Fruit fly (Drosophila melanogaster) whole organism, embryonic: ENCODE data around the gene Zir.

ENCODE experiments used
- ATbp ChIP-seq: fragments of 200-800 bp; sonication (Bioruptor generic); optimal IDR thresholded peaks from 2 replicates; lab custom pipeline; 2017; ENCODE audit warnings: missing biosample characterization, mild to moderate bottlenecking, missing genetic modification characterization, missing genetic modification reagents
- BtbVII ChIP-seq: fragments of 200-800 bp; sonication (Bioruptor generic); optimal IDR thresholded peaks from 3 replicates; lab custom pipeline; 2017; ENCODE audit warnings: missing biosample characterization, mild to moderate bottlenecking, missing genetic modification characterization
- C15 ChIP-seq: fragments of 200-800 bp; sonication (Bioruptor generic); IDR thresholded peaks from 3 replicates; pipeline ENCODE4 v1.3.6; 2022; ENCODE audit warnings: missing biosample characterization, missing genetic modification characterization
- CG10147 ChIP-seq: fragments of 200-800 bp; sonication (Bioruptor generic); optimal IDR thresholded peaks from 2 replicates; lab custom pipeline; 2019; ENCODE audit warnings: missing biosample characterization, mild to moderate bottlenecking, missing genetic modification characterization, moderate library complexity
- CG12942 ChIP-seq: fragments of 200-800 bp; sonication (Bioruptor generic); optimal IDR thresholded peaks from 3 replicates; lab custom pipeline; 2016; ENCODE audit warnings: missing biosample characterization, missing genetic modification characterization
- CG13296 ChIP-seq: fragments of 200-800 bp; sonication (Bioruptor generic); optimal IDR thresholded peaks from 3 replicates; lab custom pipeline; 2018; ENCODE audit warnings: missing biosample characterization, mild to moderate bottlenecking, missing genetic modification characterization
- CG16779 ChIP-seq: fragments of 200-800 bp; sonication (Bioruptor generic); IDR thresholded peaks from 2 replicates; pipeline ENCODE4 v1.3.6; 2022; ENCODE audit warnings: missing biosample characterization, missing genetic modification characterization
- CG16813 ChIP-seq: fragments of 200-800 bp; sonication (Bioruptor generic); IDR thresholded peaks from 3 replicates; pipeline ENCODE4 v1.3.6; 2022; ENCODE audit warnings: missing biosample characterization, missing genetic modification characterization; ENCODE audit not compliant: partially characterized antibody
- CG2129 ChIP-seq: fragments of 200-800 bp; sonication (Bioruptor generic); IDR thresholded peaks from 2 replicates; pipeline ENCODE4 v1.3.6; 2022; ENCODE audit warnings: missing biosample characterization, missing genetic modification characterization; ENCODE audit not compliant: partially characterized antibody
- CG30431 ChIP-seq: fragments of 200-800 bp; sonication (Bioruptor generic); optimal IDR thresholded peaks from 2 replicates; lab custom pipeline; 2017; ENCODE audit warnings: missing biosample characterization, missing genetic modification characterization
- CG3065 ChIP-seq: fragments of 200-800 bp; sonication (Bioruptor generic); optimal IDR thresholded peaks from 2 replicates; lab custom pipeline; 2016; ENCODE audit warnings: missing biosample characterization, missing genetic modification characterization
- CG4404 ChIP-seq: fragments of 200-800 bp; sonication (Bioruptor generic); IDR thresholded peaks from 2 replicates; pipeline ENCODE4 v1.3.6; 2022; ENCODE audit warnings: missing biosample characterization, missing genetic modification characterization
- CG4617 ChIP-seq: fragments of 200-800 bp; sonication (Bioruptor generic); optimal IDR thresholded peaks from 3 replicates; lab custom pipeline; 2016; ENCODE audit warnings: missing biosample characterization, missing genetic modification characterization, borderline replicate concordance
- CG5180 ChIP-seq: fragments of 200-800 bp; sonication (Bioruptor generic); optimal IDR thresholded peaks from 3 replicates; lab custom pipeline; 2017; ENCODE audit warnings: missing biosample characterization, missing genetic modification characterization, mild to moderate bottlenecking, moderate library complexity, missing genetic modification reagents
- CG6813 ChIP-seq: fragments of 200-800 bp; sonication (Bioruptor generic); optimal IDR thresholded peaks from 2 replicates; lab custom pipeline; 2017; ENCODE audit warnings: missing biosample characterization, missing genetic modification characterization, mild to moderate bottlenecking, moderate library complexity, missing genetic modification reagents
- CG8290 ChIP-seq, 3 experiments: fragments of 200-800 bp; sonication (Bioruptor generic); optimal IDR thresholded peaks; 2 replicates each; lab custom pipeline; 2016 to 2019; ENCODE audit warnings: missing biosample characterization in 3 of 3, missing genetic modification characterization in 3 of 3, mild to moderate bottlenecking in 2 of 3, moderate library complexity in 1 of 3
- CG8478 ChIP-seq: fragments of >200 bp; optimal IDR thresholded peaks from 2 replicates; lab custom pipeline; 2018
- CG9437 ChIP-seq: fragments of 200-800 bp; sonication (Bioruptor generic); optimal IDR thresholded peaks from 2 replicates; lab custom pipeline; 2018; ENCODE audit warnings: missing biosample characterization, mild to moderate bottlenecking, missing genetic modification characterization
- CG9876 ChIP-seq: fragments of 200-800 bp; sonication (Bioruptor generic); optimal IDR thresholded peaks from 2 replicates; lab custom pipeline; 2016; ENCODE audit warnings: missing biosample characterization, missing genetic modification characterization
- CTCF ChIP-seq: fragments of 200-800 bp; sonication (Bioruptor generic); optimal IDR thresholded peaks from 2 replicates; lab custom pipeline; 2017; ENCODE audit warnings: missing biosample characterization, mild to moderate bottlenecking, missing genetic modification characterization, moderate library complexity
- Dbx ChIP-seq: fragments of 200-800 bp; sonication (Bioruptor generic); IDR thresholded peaks from 3 replicates; pipeline ENCODE4 v1.3.6; 2022; ENCODE audit warnings: missing biosample characterization, missing genetic modification characterization
- Dref ChIP-seq: fragments of 200-800 bp; sonication (Bioruptor generic); IDR thresholded peaks from 2 replicates; pipeline ENCODE4 v1.3.6; 2022; ENCODE audit warnings: missing biosample characterization, missing genetic modification characterization
- Ets97D ChIP-seq: fragments of 200-800 bp; sonication (Bioruptor generic); optimal IDR thresholded peaks from 3 replicates; lab custom pipeline; 2016; ENCODE audit warnings: missing biosample characterization, missing genetic modification characterization
- Gug ChIP-seq: fragments of 200-800 bp; sonication (Bioruptor generic); IDR thresholded peaks from 4 replicates; pipeline ENCODE4 v1.3.6; 2022; ENCODE audit warnings: missing biosample characterization, missing genetic modification characterization
- Hand ChIP-seq: fragments of 200-800 bp; sonication (Bioruptor generic); optimal IDR thresholded peaks from 2 replicates; lab custom pipeline; 2017; ENCODE audit warnings: mild to moderate bottlenecking, missing biosample characterization, missing genetic modification reagents, missing genetic modification characterization
- HmgD ChIP-seq: fragments of 200-800 bp; sonication (Bioruptor generic); optimal IDR thresholded peaks from 3 replicates; lab custom pipeline; 2016; ENCODE audit warnings: missing biosample characterization, missing genetic modification characterization
- Hmr ChIP-seq: fragments of 200-800 bp; sonication (Bioruptor generic); optimal IDR thresholded peaks from 3 replicates; lab custom pipeline; 2017; ENCODE audit warnings: mild to moderate bottlenecking, missing biosample characterization, missing genetic modification reagents, missing genetic modification characterization
- Hr51 ChIP-seq, 2 experiments: fragments of 200-800 bp; sonication (Bioruptor generic); optimal IDR thresholded peaks; 2 replicates in 1 of 2; 3 replicates in 1 of 2; lab custom pipeline; 2016 to 2018; ENCODE audit warnings: missing biosample characterization in 2 of 2, missing genetic modification characterization in 2 of 2, mild to moderate bottlenecking in 1 of 2, moderate library complexity in 1 of 2
- NFAT ChIP-seq: fragments of 200-800 bp; sonication (Bioruptor generic); IDR thresholded peaks from 2 replicates; pipeline ENCODE4 v1.3.6; 2022; ENCODE audit warnings: missing biosample characterization, missing genetic modification characterization
- NfI ChIP-seq: fragments of 200-800 bp; sonication (Bioruptor generic); optimal IDR thresholded peaks from 3 replicates; lab custom pipeline; 2018; ENCODE audit warnings: missing biosample characterization, mild to moderate bottlenecking, missing genetic modification characterization, moderate library complexity
- Pdp1 ChIP-seq, 2 experiments: fragments of 200-800 bp; sonication (Bioruptor generic); optimal IDR thresholded peaks; 3 replicates each; lab custom pipeline; 2016; ENCODE audit warnings: missing biosample characterization in 2 of 2, missing genetic modification characterization in 2 of 2, mild to moderate bottlenecking in 1 of 2, moderate library complexity in 1 of 2
- Xrp1 ChIP-seq: fragments of 200-800 bp; sonication (Bioruptor generic); IDR thresholded peaks from 2 replicates; pipeline ENCODE4 v1.3.6; 2022; ENCODE audit warnings: missing biosample characterization, missing genetic modification characterization
- abd-A ChIP-seq: fragments of 200-800 bp; sonication (Bioruptor generic); optimal IDR thresholded peaks from 3 replicates; lab custom pipeline; 2019; ENCODE audit warnings: missing biosample characterization, mild to moderate bottlenecking, missing genetic modification characterization, moderate library complexity
- ase ChIP-seq: fragments of 200-800 bp; sonication (Bioruptor generic); IDR thresholded peaks from 3 replicates; pipeline ENCODE4 v1.3.6; 2022; ENCODE audit warnings: missing biosample characterization, missing genetic modification characterization
- ash1 ChIP-seq: fragments of 200-800 bp; sonication (Bioruptor generic); optimal IDR thresholded peaks from 2 replicates; lab custom pipeline; 2018; ENCODE audit warnings: missing biosample characterization, mild to moderate bottlenecking, missing genetic modification characterization
- az2 ChIP-seq: fragments of 200-800 bp; sonication (Bioruptor generic); optimal IDR thresholded peaks from 3 replicates; lab custom pipeline; 2016; ENCODE audit warnings: missing biosample characterization, missing genetic modification characterization
- bsh ChIP-seq, 2 experiments: fragments of 200-800 bp; sonication (Bioruptor generic); optimal IDR thresholded peaks; 2 replicates each; lab custom pipeline; 2017 to 2018; ENCODE audit warnings: mild to moderate bottlenecking in 2 of 2, missing biosample characterization in 2 of 2, missing genetic modification characterization in 2 of 2, moderate library complexity in 1 of 2
- cg ChIP-seq: fragments of 200-800 bp; sonication (Bioruptor generic); optimal IDR thresholded peaks from 3 replicates; lab custom pipeline; 2019; ENCODE audit warnings: missing biosample characterization, mild to moderate bottlenecking, missing genetic modification characterization, moderate library complexity
- chm ChIP-seq: fragments of 200-800 bp; sonication (Bioruptor generic); IDR thresholded peaks from 2 replicates; pipeline ENCODE4 v1.3.6; 2022; ENCODE audit warnings: missing biosample characterization, missing genetic modification characterization
- dysf ChIP-seq: fragments of 200-800 bp; sonication (Bioruptor generic); IDR thresholded peaks from 3 replicates; pipeline ENCODE4 v1.3.6; 2022; ENCODE audit warnings: missing biosample characterization, missing genetic modification characterization
- ems ChIP-seq: fragments of 200-800 bp; sonication (Bioruptor generic); optimal IDR thresholded peaks from 3 replicates; lab custom pipeline; 2016; ENCODE audit warnings: missing biosample characterization, missing genetic modification characterization
- ind ChIP-seq: fragments of 200-800 bp; sonication (Bioruptor generic); optimal IDR thresholded peaks from 3 replicates; lab custom pipeline; 2016; ENCODE audit warnings: missing biosample characterization, missing genetic modification characterization
- kah ChIP-seq: fragments of 200-800 bp; sonication (Bioruptor generic); optimal IDR thresholded peaks from 2 replicates; lab custom pipeline; 2018; ENCODE audit warnings: missing biosample characterization, mild to moderate bottlenecking, missing genetic modification characterization
- ken ChIP-seq: fragments of 200-800 bp; sonication (Bioruptor generic); IDR thresholded peaks from 3 replicates; pipeline ENCODE4 v1.3.6; 2022; ENCODE audit warnings: missing biosample characterization, missing genetic modification characterization
- knrl ChIP-seq: fragments of 200-800 bp; sonication (Bioruptor generic); IDR thresholded peaks from 3 replicates; pipeline ENCODE4 v1.3.6; 2022; ENCODE audit warnings: missing biosample characterization, missing genetic modification characterization; ENCODE audit not compliant: partially characterized antibody
- lab ChIP-seq: fragments of 200-800 bp; sonication (Bioruptor generic); optimal IDR thresholded peaks from 3 replicates; lab custom pipeline; 2017; ENCODE audit warnings: missing biosample characterization, missing genetic modification characterization, mild to moderate bottlenecking, moderate library complexity, missing genetic modification reagents
- nom ChIP-seq: fragments of 200-800 bp; sonication (Bioruptor generic); optimal IDR thresholded peaks from 2 replicates; lab custom pipeline; 2017; ENCODE audit warnings: missing biosample characterization, missing genetic modification characterization, mild to moderate bottlenecking, moderate library complexity, missing genetic modification reagents
- row ChIP-seq: fragments of 200-800 bp; sonication (Bioruptor generic); IDR thresholded peaks from 3 replicates; pipeline ENCODE4 v1.3.6; 2022; ENCODE audit warnings: missing biosample characterization, missing genetic modification characterization
- slp2 ChIP-seq: fragments of 200-800 bp; sonication (Bioruptor generic); optimal IDR thresholded peaks from 2 replicates; lab custom pipeline; 2016; ENCODE audit warnings: missing biosample characterization, missing genetic modification characterization
- tgo ChIP-seq: fragments of 200-800 bp; sonication (Bioruptor generic); IDR thresholded peaks from 3 replicates; pipeline ENCODE4 v1.3.6; 2022; ENCODE audit warnings: missing biosample characterization, missing genetic modification characterization
- zfh1 ChIP-seq: fragments of 200-800 bp; sonication (Bioruptor generic); IDR thresholded peaks from 3 replicates; pipeline ENCODE4 v1.3.6; 2022; ENCODE audit warnings: missing biosample characterization, missing genetic modification characterization

The Zir gene

dm6 chr2L:138063-138462 lies 43.5 kb downstream of the Zir start (continued):
- TF ChIP-seq ase (GFP tag; lab: Robert Waterston, UW) (no peak), Dref (GFP tag; lab: Robert Waterston, UW) (no peak), Pdp1 (GFP tag; optimal IDR thresholded peaks at IDR 0.05; lab: Kevin White, UChicago) (no peak), C15 (GFP tag; lab: Robert Waterston, UW) (no peak), HmgD (GFP tag; lab: Kevin White, UChicago) (no peak), bsh (GFP tag; optimal IDR thresholded peaks at IDR 0.05; lab: Kevin White, UChicago) (no peak), lab (GFP tag; lab: Kevin White, UChicago) (peak; percentile 22), row (GFP tag; lab: Robert Waterston, UW) (0 out of 3 replicates have a peak, but pooled peaks have one; percentile 6), Ets97D (no peak), ATbp (GFP tag; lab: Kevin White, UChicago) (no peak), Xrp1 (0 out of 2 replicates have a peak, but pooled peaks have one; percentile 16), CG6813 (no peak), knrl (GFP tag; lab: Robert Waterston, UW) (no peak), NfI (GFP tag; lab: Kevin White, UChicago) (peak; percentile 2), NFAT (GFP tag; lab: Robert Waterston, UW) (no peak), CG9437 (GFP tag; lab: Kevin White, UChicago) (no peak), CG8478 (lab: Kevin White, UChicago) (no peak), CG3065 (GFP tag; lab: Kevin White, UChicago) (no peak), CTCF (GFP tag; lab: Kevin White, UChicago) (peak; percentile 60), zfh1 (GFP tag; lab: Robert Waterston, UW) (no peak), az2 (GFP tag; lab: Kevin White, UChicago) (no peak), CG13296 (GFP tag; lab: Kevin White, UChicago) (no peak), dysf (GFP tag; lab: Robert Waterston, UW) (no peak), CG10147 (GFP tag; lab: Kevin White, UChicago) (no peak), ind (GFP tag; lab: Kevin White, UChicago) (no peak), slp2 (no peak), CG8290 (GFP tag; optimal IDR thresholded peaks at IDR 0.05; lab: Kevin White, UChicago) (peak; percentile 45), CG8290 (tag; optimal IDR thresholded peaks at IDR 0.05; lab: Kevin White, UChicago) (peak in 1 of 2 experiments; percentile 45), ems (GFP tag; lab: Kevin White, UChicago) (no peak), CG5180 (GFP tag; lab: Kevin White, UChicago) (no peak), Hr51 (GFP tag; optimal IDR thresholded peaks at IDR 0.05; lab: Kevin White, UChicago) (no peak), CG2129 (GFP tag; lab: Robert Waterston, UW) (no peak), Hmr (GFP tag; lab: Kevin White, UChicago) (no peak), Gug (GFP tag; lab: Robert Waterston, UW) (no peak), Hand (GFP tag; lab: Kevin White, UChicago) (no peak), tgo (no peak), ash1 (GFP tag; lab: Kevin White, UChicago) (no peak), Dbx (no peak), BtbVII (GFP tag; lab: Kevin White, UChicago) (peak; percentile 1), abd-A (tag; lab: Kevin White, UChicago) (no peak), CG12942 (GFP tag; lab: Kevin White, UChicago) (no peak), CG16779 (GFP tag; lab: Robert Waterston, UW) (no peak), CG30431 (no peak), kah (GFP tag; lab: Kevin White, UChicago) (peak; percentile 3), nom (GFP tag; lab: Kevin White, UChicago) (no peak), ken (GFP tag; lab: Robert Waterston, UW) (no peak), CG16813 (GFP tag; lab: Robert Waterston, UW) (no peak), cg (GFP tag; lab: Kevin White, UChicago) (no peak), CG4404 (GFP tag; lab: Robert Waterston, UW) (no peak), chm (GFP tag; lab: Robert Waterston, UW) (no peak), CG9876 (GFP tag; lab: Kevin White, UChicago) (no peak), CG4617 (no peak)
